Fruit fly (Drosophila melanogaster): ENCODE results near the gene CG33509.

The CG33509 gene

DNA sequence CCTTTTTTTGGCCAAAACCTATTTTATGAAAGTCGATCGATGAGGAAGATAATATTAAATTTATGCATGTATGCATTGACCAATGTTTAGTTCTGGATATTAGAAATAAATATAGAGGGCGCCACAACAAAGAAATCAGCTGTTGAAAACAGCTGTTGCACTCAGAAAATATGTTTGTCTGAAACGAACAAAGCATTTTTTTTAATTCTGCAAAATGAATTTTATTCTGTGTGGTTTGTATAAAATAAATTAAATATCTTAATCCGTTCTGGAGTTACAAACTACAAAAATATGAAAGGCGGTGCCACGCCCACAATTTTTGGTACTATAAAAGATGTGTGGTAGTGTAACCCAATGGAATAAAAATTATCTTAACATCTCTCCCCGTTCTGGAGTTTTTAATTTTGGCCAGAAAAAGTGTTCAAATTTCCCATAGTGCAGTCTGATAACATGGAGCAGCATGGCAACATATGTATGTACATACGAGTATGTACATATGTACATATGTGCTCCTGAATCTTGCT is 22.5 kb upstream of the CG33509 start (continued):
- TF ChIP-seq ATbp (GFP tag; optimal IDR thresholded peaks at IDR 0.05) (peak; percentile 34), CG8089 (GFP tag; optimal IDR thresholded peaks at IDR 0.05) (no peak), corto (GFP tag; optimal IDR thresholded peaks at IDR 0.05) (no peak), cwo (GFP tag; optimal IDR thresholded peaks at IDR 0.05) (no peak), btn (GFP tag; optimal IDR thresholded peaks at IDR 0.05) (peak; percentile 33), CG11093 (GFP tag; IDR thresholded peaks at IDR 0.05) (no peak), oc (tag; optimal IDR thresholded peaks at IDR 0.05) (peak; percentile 31), nau (GFP tag; optimal IDR thresholded peaks at IDR 0.05) (no peak), CG2129 (GFP tag; IDR thresholded peaks at IDR 0.05; ENCODE audit: partially characterized antibody) (no peak), CG11504 (tag; optimal IDR thresholded peaks at IDR 0.05) (peak; percentile 86), Rx (GFP tag; IDR thresholded peaks at IDR 0.05) (no peak), chinmo (GFP tag; IDR thresholded peaks at IDR 0.05; ENCODE audit: partially characterized antibody) (no peak), CG13775 (GFP tag; optimal IDR thresholded peaks at IDR 0.05) (peak; percentile 67), CG15514 (GFP tag; optimal IDR thresholded peaks at IDR 0.05) (peak; percentile 37), fd64A (GFP tag; optimal IDR thresholded peaks at IDR 0.05) (no peak), caup (GFP tag; optimal IDR thresholded peaks at IDR 0.05; ENCODE audit: severe bottlenecking) (no peak), CG10979 (tag; optimal IDR thresholded peaks at IDR 0.05) (peak; percentile 66), Atf-2 (GFP tag; optimal IDR thresholded peaks at IDR 0.05) (peak; percentile 53), CG16813 (GFP tag; IDR thresholded peaks at IDR 0.05; ENCODE audit: partially characterized antibody) (no peak), psq (GFP tag; optimal IDR thresholded peaks at IDR 0.05) (no peak), B-H1 (GFP tag; IDR thresholded peaks at IDR 0.05) (peak; percentile 37; the same call in 2 of the 3 replicates), pan (optimal IDR thresholded peaks at IDR 0.05) (no peak), pan (GFP tag; optimal IDR thresholded peaks at IDR 0.05 in 1 of 2, IDR thresholded peaks at IDR 0.05 in 1 of 2) (peak in 1 of 2 experiments; percentile 27), dan (GFP tag; IDR thresholded peaks at IDR 0.05) (no peak), Fer1 (GFP tag; optimal IDR thresholded peaks at IDR 0.05) (no peak), Eip74EF (GFP tag; optimal IDR thresholded peaks at IDR 0.05) (peak in 1 of 2 experiments; percentile 73), CG10321 (GFP tag; IDR thresholded peaks at IDR 0.05) (no peak), Scr (GFP tag; IDR thresholded peaks at IDR 0.05; ENCODE audit: partially characterized antibody) (no peak), CG31441 (GFP tag; IDR thresholded peaks at IDR 0.05) (peak; percentile 49), CG13123 (GFP tag; optimal IDR thresholded peaks at IDR 0.05) (peak; percentile 3), dmrt11E (tag; optimal IDR thresholded peaks at IDR 0.05) (peak; percentile 82), H2.0 (GFP tag; IDR thresholded peaks at IDR 0.05) (peak; percentile 59), Hr78 (GFP tag; optimal IDR thresholded peaks at IDR 0.05) (peak in 1 of 2 experiments; percentile 19), CG1602 (GFP tag; optimal IDR thresholded peaks at IDR 0.05) (peak; percentile 33), CG43689 (GFP tag; IDR thresholded peaks at IDR 0.05) (no peak), Awh (GFP tag; IDR thresholded peaks at IDR 0.05) (peak; percentile 29; the same call in 1 of the 2 replicates), seq (GFP tag; IDR thresholded peaks at IDR 0.05) (peak; percentile 48; the same call in 1 of the 2 replicates), lab (GFP tag; optimal IDR thresholded peaks at IDR 0.05) (peak; percentile 45), fd102C (GFP tag; optimal IDR thresholded peaks at IDR 0.05) (no peak), ato (GFP tag; IDR thresholded peaks at IDR 0.05; ENCODE audit: partially characterized antibody) (no peak), CG8290 (GFP tag; optimal IDR thresholded peaks at IDR 0.05) (peak; percentile 67), CG8290 (tag; optimal IDR thresholded peaks at IDR 0.05) (peak; percentile 2 to 60), HmgZ (tag; optimal IDR thresholded peaks at IDR 0.05) (no peak), CG12155 (GFP tag; optimal IDR thresholded peaks at IDR 0.05) (no peak), CG2889 (GFP tag; IDR thresholded peaks at IDR 0.05) (no peak), Drgx (GFP tag; IDR thresholded peaks at IDR 0.05) (no peak), hbn (GFP tag; IDR thresholded peaks at IDR 0.05; ENCODE audit: partially characterized antibody) (no peak), tin (GFP tag; optimal IDR thresholded peaks at IDR 0.05) (peak; percentile 45), CG14014 (GFP tag; IDR thresholded peaks at IDR 0.05) (peak; percentile 5; the same call in 1 of the 2 replicates)
